Worm (Caenorhabditis elegans) whole organism, young adult: Measurements from ENCODE around the gene F52E10.4.
"Not testable (repeated sequence)": the region's sequence is repeated elsewhere in the genome, so short reads cannot be mapped to it uniquely, and the experiment has no call there.

Source experiments
- B0035.1 ChIP-seq: sonication (generic microtip); optimal IDR thresholded peaks from 2 replicates; lab custom pipeline; 2016; ENCODE audit warnings: missing genetic modification characterization, mild to moderate bottlenecking, missing compliant biosample characterization, missing genotype, missing genetic modification reagents
- B0261.1 ChIP-seq: sonication (generic microtip); optimal IDR thresholded peaks from 2 replicates; lab custom pipeline; 2016; ENCODE audit warnings: mild to moderate bottlenecking, missing genetic modification characterization, moderate library complexity, missing compliant biosample characterization
- B0336.3 ChIP-seq: fragments of 200-800 bp; sonication (Bioruptor generic); IDR thresholded peaks from 2 replicates; pipeline ENCODE4 v1.3.6; 2022; ENCODE audit warnings: missing genetic modification characterization, missing compliant biosample characterization
- F22D6.2 ChIP-seq: sonication (generic microtip); optimal IDR thresholded peaks from 2 replicates; lab custom pipeline; 2016; ENCODE audit warnings: mild to moderate bottlenecking, missing genetic modification characterization, missing compliant biosample characterization
- F23B12.7 ChIP-seq: sonication (generic microtip); optimal IDR thresholded peaks from 2 replicates; lab custom pipeline; 2017; ENCODE audit warnings: missing genetic modification characterization, mild to moderate bottlenecking, missing compliant biosample characterization, antibody characterized with exemption, moderate library complexity; ENCODE audit not compliant: insufficient read depth
- F33H1.4 ChIP-seq: fragments of 200-800 bp; sonication (Bioruptor generic); IDR thresholded peaks from 2 replicates; pipeline ENCODE4 v1.3.6; 2022; ENCODE audit warnings: missing genetic modification reagents, missing genetic modification characterization, missing compliant biosample characterization
- F49E8.2 ChIP-seq: sonication (generic microtip); optimal IDR thresholded peaks from 3 replicates; lab custom pipeline; 2017; ENCODE audit warnings: missing genetic modification characterization, mild to moderate bottlenecking, missing compliant biosample characterization, antibody characterized with exemption, moderate library complexity; ENCODE audit not compliant: insufficient read depth
- F52B5.7 ChIP-seq: sonication (generic microtip); optimal IDR thresholded peaks from 2 replicates; lab custom pipeline; 2016; ENCODE audit warnings: mild to moderate bottlenecking, missing genetic modification characterization, missing compliant biosample characterization
- F57A8.1 ChIP-seq: fragments of 200-800 bp; sonication (Bioruptor generic); optimal IDR thresholded peaks from 2 replicates; lab custom pipeline; 2018; ENCODE audit warnings: mild to moderate bottlenecking, missing genetic modification characterization, moderate library complexity, missing compliant biosample characterization
- Y56A3A.18 ChIP-seq: fragments of 200-800 bp; sonication (Bioruptor generic); IDR thresholded peaks from 2 replicates; pipeline ENCODE4 v1.3.6; 2022; ENCODE audit warnings: missing genetic modification reagents, missing genetic modification characterization, missing compliant biosample characterization
- Y95B8A.8 ChIP-seq: fragments of 200-800 bp; sonication (Bioruptor generic); IDR thresholded peaks from 2 replicates; pipeline ENCODE4 v1.3.6; 2022; ENCODE audit warnings: missing genetic modification reagents, missing genetic modification characterization, missing compliant biosample characterization
- bed-2 ChIP-seq: fragments of 200-800 bp; sonication (Bioruptor generic); IDR thresholded peaks from 2 replicates; pipeline ENCODE4 v1.3.6; 2022; ENCODE audit warnings: missing genetic modification reagents, missing genetic modification characterization, missing compliant biosample characterization
- ceh-100 ChIP-seq: fragments of 200-800 bp; sonication (Bioruptor generic); IDR thresholded peaks from 2 replicates; pipeline ENCODE4 v1.3.6; 2022; ENCODE audit warnings: missing genetic modification reagents, missing genetic modification characterization, missing compliant biosample characterization
- ceh-27 ChIP-seq: fragments of 200-800 bp; sonication (Bioruptor generic); optimal IDR thresholded peaks from 2 replicates; lab custom pipeline; 2018; ENCODE audit warnings: mild to moderate bottlenecking, missing genetic modification characterization, moderate library complexity, missing compliant biosample characterization
- ceh-40 ChIP-seq: fragments of 200-800 bp; sonication (Bioruptor generic); IDR thresholded peaks from 2 replicates; pipeline ENCODE4 v1.3.6; 2022; ENCODE audit warnings: missing genetic modification characterization, missing compliant biosample characterization
- dox-1 ChIP-seq: fragments of 200-800 bp; sonication (Bioruptor generic); IDR thresholded peaks from 2 replicates; pipeline ENCODE4 v1.3.6; 2022; ENCODE audit warnings: missing genetic modification reagents, missing genetic modification characterization, missing compliant biosample characterization
- dpff-1 ChIP-seq: sonication (generic microtip); optimal IDR thresholded peaks from 2 replicates; lab custom pipeline; 2017; ENCODE audit warnings: mild to moderate bottlenecking, missing genetic modification characterization, missing compliant biosample characterization
- dpl-1 ChIP-seq: fragments of 150-350 bp; optimal IDR thresholded peaks from 2 replicates; lab custom pipeline; 2014; ENCODE audit warnings: missing biosample characterization, missing genetic modification reagents, missing genetic modification characterization
- efl-1 ChIP-seq: fragments of 150-350 bp; optimal IDR thresholded peaks from 2 replicates; lab custom pipeline; 2014; ENCODE audit warnings: missing biosample characterization, missing genetic modification reagents, missing genetic modification characterization
- egl-18 ChIP-seq: fragments of 200-800 bp; sonication (Bioruptor generic); IDR thresholded peaks from 2 replicates; pipeline ENCODE4 v1.3.6; 2022; ENCODE audit warnings: missing genetic modification reagents, missing genetic modification characterization, missing compliant biosample characterization
- fkh-3 ChIP-seq: sonication (generic microtip); optimal IDR thresholded peaks from 2 replicates; lab custom pipeline; 2016; ENCODE audit warnings: mild to moderate bottlenecking, missing genetic modification characterization, missing compliant biosample characterization
- him-1 ChIP-seq: sonication (generic microtip); optimal IDR thresholded peaks from 2 replicates; lab custom pipeline; 2016; ENCODE audit warnings: missing genotype, missing genetic modification reagents, missing genetic modification characterization, missing compliant biosample characterization
- hmg-1.2 ChIP-seq: fragments of 200-800 bp; sonication (Bioruptor generic); IDR thresholded peaks from 2 replicates; pipeline ENCODE4 v1.3.6; 2022; ENCODE audit warnings: missing genetic modification reagents, missing genetic modification characterization, missing compliant biosample characterization
- hrde-1 ChIP-seq: sonication (generic microtip); optimal IDR thresholded peaks from 2 replicates; lab custom pipeline; 2016; ENCODE audit warnings: missing genetic modification characterization, mild to moderate bottlenecking, missing compliant biosample characterization, moderate library complexity, missing genotype, missing genetic modification reagents, borderline replicate concordance
- lin-26 ChIP-seq: fragments of 200-800 bp; sonication (Bioruptor generic); IDR thresholded peaks from 2 replicates; pipeline ENCODE4 v1.3.6; 2022; ENCODE audit warnings: missing genetic modification reagents, missing genetic modification characterization, missing compliant biosample characterization
- lin-40 ChIP-seq: sonication (generic microtip); optimal IDR thresholded peaks from 2 replicates; lab custom pipeline; 2016; ENCODE audit warnings: missing genetic modification characterization, mild to moderate bottlenecking, missing compliant biosample characterization, missing genotype, missing genetic modification reagents
- lsy-27 ChIP-seq: sonication (generic microtip); optimal IDR thresholded peaks from 2 replicates; lab custom pipeline; 2017; ENCODE audit warnings: missing genetic modification characterization, mild to moderate bottlenecking, missing compliant biosample characterization, antibody characterized with exemption, missing genotype, borderline replicate concordance; ENCODE audit not compliant: insufficient read depth
- mes-4 ChIP-seq: sonication (generic microtip); optimal IDR thresholded peaks from 2 replicates; lab custom pipeline; 2016; ENCODE audit warnings: missing genotype, missing genetic modification characterization, missing compliant biosample characterization
- nfya-1 ChIP-seq: sonication (generic microtip); optimal IDR thresholded peaks from 2 replicates; lab custom pipeline; 2017; ENCODE audit warnings: antibody characterized with exemption, missing compliant biosample characterization, missing genetic modification characterization, borderline replicate concordance; ENCODE audit not compliant: insufficient read depth
- nhr-120 ChIP-seq: fragments of 200-800 bp; sonication (Bioruptor generic); IDR thresholded peaks from 2 replicates; pipeline ENCODE4 v1.3.6; 2022; ENCODE audit warnings: missing genetic modification characterization, missing compliant biosample characterization
- nhr-90 ChIP-seq: sonication (generic microtip); optimal IDR thresholded peaks from 2 replicates; lab custom pipeline; 2016; ENCODE audit warnings: missing genotype, mild to moderate bottlenecking, missing genetic modification characterization, missing compliant biosample characterization
- rpc-1 ChIP-seq, 2 experiments: fragments of 150-350 bp in 1 of 2; sonication (generic microtip) in 1 of 2; optimal IDR thresholded peaks; 2 replicates each; lab custom pipeline; 2014 to 2018; ENCODE audit warnings: missing biosample characterization in 1 of 2, missing genetic modification characterization in 1 of 2, missing genetic modification reagents in 1 of 2, missing genotype in 1 of 2
- sdz-38 ChIP-seq: sonication (generic microtip); optimal IDR thresholded peaks from 2 replicates; lab custom pipeline; 2016; ENCODE audit warnings: missing genotype, missing genetic modification characterization, missing compliant biosample characterization
- snpc-1.3 ChIP-seq: sonication (generic microtip); optimal IDR thresholded peaks from 2 replicates; lab custom pipeline; 2017; ENCODE audit warnings: missing genetic modification characterization, mild to moderate bottlenecking, missing compliant biosample characterization, antibody characterized with exemption, moderate library complexity, missing genotype, missing genetic modification reagents; ENCODE audit not compliant: insufficient read depth
- snpc-4 ChIP-seq, 5 experiments: fragments of 150-350 bp in 1 of 5; sonication (generic microtip) in 4 of 5; optimal IDR thresholded peaks; 2 replicates each; lab custom pipeline; 2014 to 2018; ENCODE audit warnings: missing genetic modification characterization in 5 of 5, missing biosample characterization in 3 of 5, antibody characterized with exemption in 2 of 5, mild to moderate bottlenecking in 2 of 5, missing compliant biosample characterization in 2 of 5, missing genotype in 2 of 5, moderate library complexity in 2 of 5, missing genetic modification reagents in 1 of 5
- somi-1 ChIP-seq: fragments of 200-800 bp; sonication (Bioruptor generic); optimal IDR thresholded peaks from 2 replicates; lab custom pipeline; 2018; ENCODE audit warnings: mild to moderate bottlenecking, missing genetic modification characterization, missing compliant biosample characterization
- tbp1 ChIP-seq: fragments of 200-800 bp; sonication (Bioruptor generic); optimal IDR thresholded peaks from 2 replicates; lab custom pipeline; 2018; ENCODE audit warnings: mild to moderate bottlenecking, missing genetic modification characterization, missing compliant biosample characterization
- zfh-2 ChIP-seq: fragments of 200-800 bp; sonication (Bioruptor generic); conservative IDR thresholded peaks from 2 replicates; pipeline ENCODE4 v1.3.6; 2022; ENCODE audit warnings: missing genetic modification reagents, missing genetic modification characterization, missing compliant biosample characterization
- ztf-6 ChIP-seq: fragments of 200-800 bp; sonication (Bioruptor generic); IDR thresholded peaks from 2 replicates; pipeline ENCODE4 v1.3.6; 2022; ENCODE audit warnings: missing genetic modification reagents, missing genetic modification characterization, missing compliant biosample characterization

The F52E10.4 gene

DNA sequence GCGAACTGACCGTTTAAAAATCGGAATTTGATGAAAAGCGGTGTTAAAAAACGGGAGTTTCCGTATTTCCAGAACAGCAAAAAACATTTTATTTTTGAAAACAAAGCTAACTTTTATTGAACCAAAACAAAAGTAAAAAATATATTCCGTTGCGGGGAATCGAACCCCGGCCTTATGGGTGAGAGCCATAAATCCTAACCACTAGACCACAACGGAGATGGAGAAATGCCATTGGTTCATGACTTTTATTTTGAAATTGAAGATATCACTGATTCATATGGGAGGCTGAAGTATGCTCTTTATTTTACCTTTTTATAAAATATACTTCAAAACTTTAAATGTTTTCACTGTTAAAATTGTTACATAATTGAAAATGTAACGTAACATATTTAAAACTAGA is 7.7 kb downstream of the F52E10.4 start (continued):
- TF ChIP-seq snpc-4 (GFP tag; optimal IDR thresholded peaks at IDR 0.05; lab: Kevin White, UChicago) (peak; percentile 22), snpc-4 (tag; optimal IDR thresholded peaks at IDR 0.05; lab: Kevin White, UChicago) (no peak), nfya-1 (tag; lab: Kevin White, UChicago) (no peak), F33H1.4 (GFP tag; lab: Robert Waterston, UW) (no peak)

ce11 chrX:16284180-16284579 is 8.7 kb downstream of the F52E10.4 start:
- 0 out of 2 replicates have a peak, but pooled peaks have one; percentile 46 for TF ChIP-seq lin-26 (GFP tag; lab: Robert Waterston, UW)
- peak; percentile 27; the same call in 1 of the 2 replicates for TF ChIP-seq hmg-1.2 (GFP tag; lab: Robert Waterston, UW)
- TF ChIP-seq rpc-1 (optimal IDR thresholded peaks at IDR 0.05; lab: Kevin White, UChicago), result not testable (repeated sequence)
- TF ChIP-seq rpc-1 (tag; optimal IDR thresholded peaks at IDR 0.05; lab: Kevin White, UChicago), result peak; percentile 15

- TF ChIP-seq B0336.3, result no peak
- no peak for TF ChIP-seq hrde-1 (tag; lab: Kevin White, UChicago)
- no peak for TF ChIP-seq snpc-1.3 (tag; lab: Kevin White, UChicago)
- no peak for TF ChIP-seq fkh-3 (tag; lab: Kevin White, UChicago)
- no peak for TF ChIP-seq lin-26 (GFP tag; lab: Robert Waterston, UW)
- TF ChIP-seq somi-1 (GFP tag; lab: Kevin White, UChicago), result no peak
- TF ChIP-seq lsy-27, result no peak
- TF ChIP-seq him-1 (tag; lab: Kevin White, UChicago), result no peak
- TF ChIP-seq ztf-6, result no peak
- no peak for TF ChIP-seq dpff-1
- TF ChIP-seq nfya-1 (tag; lab: Kevin White, UChicago), result no peak
- TF ChIP-seq nhr-90 (tag; lab: Kevin White, UChicago), result no peak
- no peak for TF ChIP-seq F52B5.7 (tag; lab: Kevin White, UChicago)
- no peak for TF ChIP-seq F49E8.2 (tag; lab: Kevin White, UChicago)
These were observed 9.7 kb downstream of the F52E10.4 start, which contains the start of gene F52E10.2 for ce11 chrX:16283103-16283502. Gene F52E10.2 (minus strand): TSS chrX:16283203.

DNA sequence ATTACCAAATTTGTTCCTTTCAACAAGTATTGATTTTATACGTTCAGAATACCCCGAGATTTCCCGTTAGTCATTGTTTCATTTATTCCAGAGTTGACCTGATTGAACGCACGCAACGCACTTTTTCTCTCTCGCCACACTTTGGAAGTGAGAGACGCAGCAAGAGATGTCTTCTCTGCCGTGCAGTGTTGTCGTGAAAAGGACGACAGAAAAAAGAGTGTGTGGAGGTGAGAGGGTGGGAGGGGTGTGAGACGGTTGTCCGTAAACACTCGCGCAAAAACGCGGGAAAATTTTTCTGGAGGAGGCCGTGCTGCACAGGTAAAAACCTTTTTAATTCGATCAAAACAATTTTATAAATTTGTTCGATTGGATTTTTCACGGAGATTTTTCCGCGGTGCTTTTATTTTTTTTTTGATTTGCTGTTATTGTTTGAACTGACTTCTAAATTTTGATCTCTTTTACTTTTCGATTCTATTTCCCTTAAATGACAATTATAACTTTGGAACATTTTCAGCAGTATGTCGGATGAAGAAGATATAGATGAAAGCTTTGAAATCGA is 17.5 kb downstream of the F52E10.4 start, which contains the start of gene sdc-1:
TSS of gene sdc-1 (plus strand) at position 509 of the 559 bp plus-strand sequence.
- peak; percentile 22 for TF ChIP-seq snpc-1.3 (tag; lab: Kevin White, UChicago)
- TF ChIP-seq lin-26 (GFP tag; lab: Robert Waterston, UW), result no peak
- no peak for TF ChIP-seq lin-40
- TF ChIP-seq him-1 (tag; lab: Kevin White, UChicago), result no peak
- peak; percentile 19 for TF ChIP-seq tbp1 (GFP tag; lab: Kevin White, UChicago)
- no peak for TF ChIP-seq nhr-120 (GFP tag; lab: Robert Waterston, UW)
- no peak for TF ChIP-seq dpff-1
- TF ChIP-seq ceh-100 (GFP tag; lab: Robert Waterston, UW), result no peak
- TF ChIP-seq ceh-27 (GFP tag; lab: Kevin White, UChicago), result peak; percentile 45
- no peak for TF ChIP-seq sdz-38 (tag; lab: Kevin White, UChicago)
- peak; percentile 87 for TF ChIP-seq hmg-1.2 (GFP tag; lab: Robert Waterston, UW)
- TF ChIP-seq ceh-40 (GFP tag; lab: Robert Waterston, UW), result no peak
- TF ChIP-seq bed-2 (GFP tag; lab: Robert Waterston, UW), result 0 out of 2 replicates have a peak, but pooled peaks have one; percentile 13
- TF ChIP-seq efl-1, result peak; percentile 20
- no peak for TF ChIP-seq nhr-90 (tag; lab: Kevin White, UChicago)
- no peak for TF ChIP-seq F33H1.4 (GFP tag; lab: Robert Waterston, UW)
- TF ChIP-seq B0035.1 (tag; lab: Kevin White, UChicago), result no peak
- peak; percentile 54; the same call in 1 of the 2 replicates for TF ChIP-seq zfh-2 (GFP tag; lab: Robert Waterston, UW)
- TF ChIP-seq F57A8.1 (GFP tag; lab: Kevin White, UChicago), result no peak
- TF ChIP-seq mes-4, result no peak
- no peak for TF ChIP-seq Y56A3A.18 (GFP tag; lab: Robert Waterston, UW)
- no peak for TF ChIP-seq F23B12.7 (tag; lab: Kevin White, UChicago)
- TF ChIP-seq egl-18, result no peak
- TF ChIP-seq dpl-1 (GFP tag; lab: Kevin White, UChicago), result no peak
- peak; percentile 66 for TF ChIP-seq dox-1 (GFP tag; lab: Robert Waterston, UW)
- no peak for TF ChIP-seq F22D6.2 (tag; lab: Kevin White, UChicago)
- no peak for TF ChIP-seq Y95B8A.8 (GFP tag; lab: Robert Waterston, UW)
- peak; percentile 6 for TF ChIP-seq B0261.1 (tag; lab: Kevin White, UChicago)
